Worm (Caenorhabditis elegans) whole organism, L2 larva: Measurements from ENCODE around the gene oma-2.

Experiments used
- Y55F3AM.14 ChIP-seq: fragments of 200-800 bp; sonication (Bioruptor generic); optimal IDR thresholded peaks from 2 replicates; lab custom pipeline; 2018; ENCODE audit warnings: mild to moderate bottlenecking, missing genetic modification characterization, missing compliant biosample characterization
- ZK546.5 ChIP-seq: sonication (generic microtip); optimal IDR thresholded peaks from 2 replicates; lab custom pipeline; 2017; ENCODE audit warnings: missing biosample characterization, missing genetic modification characterization
- alr-1 ChIP-seq: fragments of 150-350 bp; optimal IDR thresholded peaks from 2 replicates; lab custom pipeline; 2014; ENCODE audit warnings: missing biosample characterization, missing genetic modification characterization
- crh-2 ChIP-seq: sonication (generic microtip); optimal IDR thresholded peaks from 2 replicates; lab custom pipeline; 2017; ENCODE audit warnings: missing biosample characterization, missing genetic modification characterization
- lin-13 ChIP-seq: fragments of 150-350 bp; optimal IDR thresholded peaks from 2 replicates; lab custom pipeline; 2014; ENCODE audit warnings: missing biosample characterization, missing genetic modification reagents, missing genetic modification characterization
- lin-39 ChIP-seq: fragments of 150-350 bp; optimal IDR thresholded peaks from 2 replicates; lab custom pipeline; 2014; ENCODE audit warnings: missing biosample characterization, missing genetic modification reagents, missing genetic modification characterization
- nhr-23 ChIP-seq: fragments of 150-350 bp; optimal IDR thresholded peaks from 2 replicates; lab custom pipeline; 2014; ENCODE audit warnings: missing biosample characterization, missing genetic modification reagents, missing genetic modification characterization
- nhr-237 ChIP-seq: fragments of 150-350 bp; optimal IDR thresholded peaks from 2 replicates; lab custom pipeline; 2014; ENCODE audit warnings: missing biosample characterization, missing genetic modification characterization
- zag-1 ChIP-seq: fragments of 150-350 bp; optimal IDR thresholded peaks from 2 replicates; lab custom pipeline; 2014; ENCODE audit warnings: missing biosample characterization, missing genetic modification characterization
- ztf-11 ChIP-seq: sonication (generic microtip); optimal IDR thresholded peaks from 2 replicates; lab custom pipeline; 2017; ENCODE audit warnings: missing biosample characterization, missing genetic modification characterization

DNA sequence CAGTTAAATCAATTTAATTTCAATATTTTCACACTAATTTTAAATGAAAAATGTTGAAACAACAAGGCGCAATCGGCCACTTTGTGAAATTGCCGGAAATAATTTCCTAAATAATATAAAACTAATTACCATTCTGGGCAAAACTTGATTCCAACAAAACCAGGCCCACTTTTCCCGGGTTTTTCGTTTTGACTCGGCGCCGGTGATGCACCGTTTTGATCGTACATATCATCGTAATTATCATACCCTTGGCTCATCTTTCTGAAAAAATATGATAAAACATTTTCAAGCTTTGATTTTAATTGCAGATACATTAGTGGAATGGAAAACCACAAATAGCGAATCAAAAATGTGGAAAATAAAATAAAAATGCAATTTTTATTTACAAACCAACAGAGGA is 17.2 kb upstream of the oma-2 start, which contains the start of gene rpb-9:
- TF ChIP-seq nhr-23 (tag; lab: Kevin White, UChicago) (no peak), lin-13 (GFP tag; lab: Kevin White, UChicago) (no peak), lin-39 (tag; lab: Kevin White, UChicago) (no peak), ZK546.5 (tag; lab: Kevin White, UChicago) (no peak), Y55F3AM.14 (no peak), nhr-237 (tag; lab: Kevin White, UChicago) (no peak), crh-2 (tag; lab: Kevin White, UChicago) (no peak), zag-1 (no peak), ztf-11 (tag; lab: Kevin White, UChicago) (no peak), alr-1 (tag; lab: Kevin White, UChicago) (no peak)
